Worm (Caenorhabditis elegans) whole organism, L4 larva: Measurements from ENCODE around the gene Y46B2A.3.

Experiments used
- F10B5.3 ChIP-seq: sonication (generic microtip); optimal IDR thresholded peaks from 2 replicates; lab custom pipeline; 2016; ENCODE audit warnings: mild to moderate bottlenecking, missing genetic modification characterization, missing compliant biosample characterization
- F37D6.2 ChIP-seq: sonication (generic microtip); optimal IDR thresholded peaks from 2 replicates; lab custom pipeline; 2016; ENCODE audit warnings: mild to moderate bottlenecking, missing genetic modification characterization, missing compliant biosample characterization
- F44E2.7 ChIP-seq: fragments of 200-800 bp; sonication (Bioruptor generic); IDR thresholded peaks from 2 replicates; pipeline ENCODE4 v2.1.2; 2022; ENCODE audit warnings: missing genetic modification characterization, missing compliant biosample characterization
- F49E8.2 ChIP-seq: sonication (generic microtip); optimal IDR thresholded peaks from 2 replicates; lab custom pipeline; 2016; ENCODE audit warnings: missing compliant biosample characterization, mild to moderate bottlenecking, missing genetic modification characterization, borderline replicate concordance
- R02D3.7 ChIP-seq: fragments of 150-350 bp; sonication (generic microtip); optimal IDR thresholded peaks from 3 replicates; lab custom pipeline; 2014; ENCODE audit warnings: missing biosample characterization, missing genetic modification characterization
- T20F7.1 ChIP-seq: fragments of 200-800 bp; sonication (Bioruptor generic); optimal IDR thresholded peaks from 2 replicates; lab custom pipeline; 2018; ENCODE audit warnings: mild to moderate bottlenecking, missing genetic modification characterization, missing compliant biosample characterization
- T26A8.4 ChIP-seq: fragments of 200-800 bp; sonication (Bioruptor generic); IDR thresholded peaks from 2 replicates; pipeline ENCODE4 v1.3.6; 2022; ENCODE audit warnings: missing genetic modification characterization, missing compliant biosample characterization
- Y48G9A.11 ChIP-seq: fragments of 200-800 bp; sonication (Bioruptor generic); IDR thresholded peaks from 2 replicates; pipeline ENCODE4 v1.3.6; 2022; ENCODE audit warnings: missing genetic modification reagents, missing genetic modification characterization, missing compliant biosample characterization
- Y75B8A.6 ChIP-seq: fragments of 200-800 bp; sonication (Bioruptor generic); IDR thresholded peaks from 2 replicates; pipeline ENCODE4 v1.3.6; 2022; ENCODE audit warnings: missing genetic modification reagents, missing genetic modification characterization, missing compliant biosample characterization
- ZK546.5 ChIP-seq, 2 experiments: sonication (generic microtip); optimal IDR thresholded peaks; 2 replicates each; lab custom pipeline; 2017; ENCODE audit warnings: missing biosample characterization in 2 of 2, missing genetic modification characterization in 2 of 2
- aha-1 ChIP-seq: fragments of 150-350 bp; peaks from one replicate; lab custom pipeline; 2014; ENCODE audit warnings: missing biosample characterization, missing genetic modification characterization
- aly-2 ChIP-seq: sonication (generic microtip); optimal IDR thresholded peaks from 2 replicates; lab custom pipeline; 2018; ENCODE audit warnings: missing biosample characterization, missing genetic modification characterization
- ama-1 ChIP-seq: fragments of 150-350 bp; optimal IDR thresholded peaks from 2 replicates; lab custom pipeline; 2014; ENCODE audit warnings: inconsistent platforms, mixed read lengths
- arid-1 ChIP-seq: fragments of 200-800 bp; sonication (Bioruptor generic); conservative IDR thresholded peaks from 2 replicates; pipeline ENCODE4 v1.3.6; 2022; ENCODE audit warnings: missing genetic modification reagents, missing genetic modification characterization, missing compliant biosample characterization
- ceh-62 ChIP-seq: sonication (generic microtip); optimal IDR thresholded peaks from 2 replicates; lab custom pipeline; 2017; ENCODE audit warnings: missing biosample characterization, missing genetic modification characterization
- ceh-82 ChIP-seq: sonication (generic microtip); optimal IDR thresholded peaks from 2 replicates; lab custom pipeline; 2017; ENCODE audit warnings: missing biosample characterization, missing genetic modification characterization
- cey-2 ChIP-seq: sonication (generic microtip); optimal IDR thresholded peaks from 3 replicates; lab custom pipeline; 2017; ENCODE audit warnings: missing genetic modification characterization, mild to moderate bottlenecking, missing compliant biosample characterization, antibody characterized with exemption, borderline replicate concordance; ENCODE audit not compliant: insufficient read depth
- ctbp-1 ChIP-seq: fragments of 200-800 bp; sonication (Bioruptor generic); IDR thresholded peaks from 2 replicates; pipeline ENCODE4 v1.3.6; 2022; ENCODE audit warnings: missing genetic modification reagents, missing genetic modification characterization, missing compliant biosample characterization
- daf-12 ChIP-seq: fragments of 150-350 bp; optimal IDR thresholded peaks from 2 replicates; lab custom pipeline; 2014; ENCODE audit warnings: missing biosample characterization, missing genetic modification reagents, missing genetic modification characterization
- daf-16 ChIP-seq, 3 experiments: sonication (generic microtip); optimal IDR thresholded peaks; 2 replicates each; lab custom pipeline; 2016 to 2017; ENCODE audit warnings: missing genetic modification characterization in 3 of 3, missing genetic modification reagents in 3 of 3, mild to moderate bottlenecking in 2 of 3, missing compliant biosample characterization in 2 of 3, missing biosample characterization in 1 of 3, moderate library complexity in 1 of 3
- daf-19 ChIP-seq: fragments of 200-800 bp; sonication (Bioruptor generic); conservative IDR thresholded peaks from 2 replicates; pipeline ENCODE4 v1.3.6; 2022; ENCODE audit warnings: missing genetic modification characterization, missing compliant biosample characterization
- dmd-6 ChIP-seq: fragments of 200-800 bp; sonication (Bioruptor generic); IDR thresholded peaks from 2 replicates; pipeline ENCODE4 v1.3.6; 2022; ENCODE audit warnings: missing genetic modification reagents, missing genetic modification characterization, missing compliant biosample characterization
- dpl-1 ChIP-seq: fragments of 150-350 bp; optimal IDR thresholded peaks from 2 replicates; lab custom pipeline; 2014; ENCODE audit warnings: missing biosample characterization, missing genetic modification reagents, missing genetic modification characterization
- duxl-1 ChIP-seq: sonication (generic microtip); optimal IDR thresholded peaks from 2 replicates; lab custom pipeline; 2016; ENCODE audit warnings: mild to moderate bottlenecking, missing genetic modification characterization, moderate library complexity, missing compliant biosample characterization; ENCODE audit not compliant: poor library complexity
- dve-1 ChIP-seq: sonication (generic microtip); optimal IDR thresholded peaks from 2 replicates; lab custom pipeline; 2017; ENCODE audit warnings: antibody characterized with exemption, mild to moderate bottlenecking, missing genetic modification characterization, missing compliant biosample characterization; ENCODE audit not compliant: insufficient read depth
- hlh-11 ChIP-seq: fragments of 200-800 bp; sonication (Bioruptor generic); optimal IDR thresholded peaks from 2 replicates; lab custom pipeline; 2018; ENCODE audit warnings: mild to moderate bottlenecking, missing genetic modification characterization, missing compliant biosample characterization
- hlh-30 ChIP-seq: sonication (generic microtip); optimal IDR thresholded peaks from 2 replicates; lab custom pipeline; 2017; ENCODE audit warnings: antibody characterized with exemption, mild to moderate bottlenecking, missing genetic modification characterization, missing compliant biosample characterization; ENCODE audit not compliant: insufficient read depth
- lin-1 ChIP-seq: fragments of 200-800 bp; sonication (Bioruptor generic); IDR thresholded peaks from 2 replicates; pipeline ENCODE4 v1.3.6; 2022; ENCODE audit warnings: missing genetic modification reagents, missing genetic modification characterization, missing compliant biosample characterization
- lin-29 ChIP-seq: fragments of 200-800 bp; sonication (Bioruptor generic); IDR thresholded peaks from 2 replicates; pipeline ENCODE4 v1.3.6; 2022; ENCODE audit warnings: missing genetic modification reagents, missing genetic modification characterization, missing compliant biosample characterization
- lsy-2 ChIP-seq, 2 experiments: fragments of 150-350 bp in 1 of 2; sonication (generic microtip) in 1 of 2; optimal IDR thresholded peaks; 2 replicates each; lab custom pipeline; 2014 to 2017; ENCODE audit warnings: missing biosample characterization in 2 of 2, missing genetic modification characterization in 2 of 2
- madf-5 ChIP-seq, 2 experiments: fragments of 200-800 bp; sonication (Bioruptor generic); IDR thresholded peaks; 2 replicates each; pipeline ENCODE4 v1.3.6; 2022; ENCODE audit warnings: missing compliant biosample characterization in 2 of 2, missing genetic modification characterization in 2 of 2
- mdl-1 ChIP-seq, 2 experiments: fragments of 150-350 bp in 1 of 2; sonication (generic microtip) in 1 of 2; optimal IDR thresholded peaks; 2 replicates each; lab custom pipeline; 2014 to 2017; ENCODE audit warnings: missing biosample characterization in 2 of 2, missing genetic modification characterization in 2 of 2
- mep-1 ChIP-seq: fragments of 150-350 bp; sonication (generic microtip); optimal IDR thresholded peaks from 3 replicates; lab custom pipeline; 2014; ENCODE audit warnings: missing biosample characterization, missing genetic modification characterization
- mes-2 ChIP-seq: sonication (generic microtip); optimal IDR thresholded peaks from 2 replicates; lab custom pipeline; 2016; ENCODE audit warnings: missing genotype, mild to moderate bottlenecking, missing genetic modification characterization, missing compliant biosample characterization; ENCODE audit not compliant: poor library complexity, severe bottlenecking
- nhr-10 ChIP-seq: fragments of 150-350 bp; optimal IDR thresholded peaks from 2 replicates; lab custom pipeline; 2014; ENCODE audit warnings: missing biosample characterization, missing genetic modification characterization
- nhr-102 ChIP-seq: sonication (generic microtip); optimal IDR thresholded peaks from 2 replicates; lab custom pipeline; 2016; ENCODE audit warnings: mild to moderate bottlenecking, missing genetic modification characterization, moderate library complexity, missing compliant biosample characterization
- nhr-11 ChIP-seq: fragments of 150-350 bp; optimal IDR thresholded peaks from 2 replicates; lab custom pipeline; 2014; ENCODE audit warnings: missing biosample characterization, missing genetic modification characterization
- nhr-237 ChIP-seq: sonication (generic microtip); optimal IDR thresholded peaks from 2 replicates; lab custom pipeline; 2017; ENCODE audit warnings: missing biosample characterization, missing genetic modification characterization
- nhr-25 ChIP-seq: sonication (generic microtip); optimal IDR thresholded peaks from 2 replicates; lab custom pipeline; 2017; ENCODE audit warnings: missing genetic modification characterization, mild to moderate bottlenecking, missing compliant biosample characterization, antibody characterized with exemption, moderate library complexity, borderline replicate concordance; ENCODE audit not compliant: insufficient read depth
- nhr-42 ChIP-seq: fragments of 200-800 bp; sonication (Bioruptor generic); IDR thresholded peaks from 2 replicates; pipeline ENCODE4 v1.3.6; 2022; ENCODE audit warnings: missing genetic modification characterization, missing compliant biosample characterization
- nhr-48 ChIP-seq: sonication (generic microtip); optimal IDR thresholded peaks from 2 replicates; lab custom pipeline; 2016; ENCODE audit warnings: mild to moderate bottlenecking, missing genetic modification characterization, missing compliant biosample characterization
- php-3 ChIP-seq: fragments of 200-800 bp; sonication (Bioruptor generic); IDR thresholded peaks from 2 replicates; pipeline ENCODE4 v1.3.6; 2022; ENCODE audit warnings: missing genetic modification reagents, missing genetic modification characterization, missing compliant biosample characterization
- saeg-2 ChIP-seq: fragments of 200-800 bp; sonication (Bioruptor generic); IDR thresholded peaks from 2 replicates; pipeline ENCODE4 v1.3.6; 2022; ENCODE audit warnings: missing genetic modification reagents, missing genetic modification characterization, missing compliant biosample characterization
- sdz-12 ChIP-seq: fragments of 200-800 bp; sonication (Bioruptor generic); optimal IDR thresholded peaks from 2 replicates; lab custom pipeline; 2018; ENCODE audit warnings: mild to moderate bottlenecking, missing genetic modification characterization, missing compliant biosample characterization
- set-16 ChIP-seq: fragments of 200-800 bp; sonication (Bioruptor generic); IDR thresholded peaks from 2 replicates; pipeline ENCODE4 v1.3.6; 2022; ENCODE audit warnings: missing genetic modification reagents, missing genetic modification characterization, missing compliant biosample characterization
- snpc-4 ChIP-seq: fragments of 150-350 bp; optimal IDR thresholded peaks from 2 replicates; lab custom pipeline; 2014; ENCODE audit warnings: missing biosample characterization, missing genetic modification characterization
- spr-3 ChIP-seq: fragments of 200-800 bp; sonication (Bioruptor generic); optimal IDR thresholded peaks from 2 replicates; lab custom pipeline; 2018; ENCODE audit warnings: mild to moderate bottlenecking, missing genetic modification characterization, missing compliant biosample characterization
- tag-97 ChIP-seq: fragments of 200-800 bp; sonication (Bioruptor generic); IDR thresholded peaks from 2 replicates; pipeline ENCODE4 v1.3.6; 2022; ENCODE audit warnings: missing genetic modification characterization, missing compliant biosample characterization
- zfp-3 ChIP-seq: fragments of 200-800 bp; sonication (Bioruptor generic); conservative IDR thresholded peaks from 2 replicates; pipeline ENCODE4 v1.3.6; 2022; ENCODE audit warnings: missing genetic modification reagents, missing genetic modification characterization, missing compliant biosample characterization
- zip-11 ChIP-seq: fragments of 200-800 bp; sonication (Bioruptor generic); IDR thresholded peaks from 2 replicates; pipeline ENCODE4 v1.3.6; 2022; ENCODE audit warnings: missing genetic modification characterization, missing compliant biosample characterization

Gene Y46B2A.3

DNA sequence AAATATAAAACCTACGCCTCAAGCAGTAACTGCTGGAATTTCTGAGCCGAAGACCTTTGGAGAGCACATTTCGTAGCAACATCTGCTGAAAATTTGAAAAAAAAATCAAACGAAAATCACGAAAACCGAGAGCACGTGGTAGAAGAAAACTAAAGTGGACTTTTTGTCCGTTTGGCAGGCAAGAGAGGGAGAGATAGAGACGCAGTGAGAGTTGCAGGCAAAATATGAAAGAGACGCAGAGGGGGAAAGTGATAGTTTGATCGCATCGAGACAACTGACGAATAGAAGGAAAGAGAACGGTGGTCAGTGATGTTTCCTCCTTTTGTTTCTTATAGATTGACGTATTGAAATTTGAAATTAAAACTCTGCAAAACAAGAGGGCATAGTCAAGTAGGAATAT is 18.2 kb downstream of the Y46B2A.3 start, which contains the start of the genes acdh-9 and F28A10.13:
TSS of gene acdh-9 (minus strand) at position 85 of the 400 bp plus-strand sequence.
TSS of gene F28A10.13 (plus strand) at position 294 of the 400 bp plus-strand sequence.
- TF ChIP-seq F10B5.3 (tag; lab: Kevin White, UChicago) (no peak), saeg-2 (GFP tag; lab: Robert Waterston, UW) (no peak), ctbp-1 (GFP tag; lab: Robert Waterston, UW) (no peak), aha-1 (peak; percentile 98), mes-2 (peak; percentile 54), duxl-1 (tag; lab: Kevin White, UChicago) (peak; percentile 46), T26A8.4 (GFP tag; lab: Robert Waterston, UW) (no peak; the same call in 1 of the 2 replicates), aly-2 (no peak), zfp-3 (GFP tag; lab: Robert Waterston, UW) (no peak), hlh-30 (tag; lab: Kevin White, UChicago) (peak; percentile 86), dpl-1 (GFP tag; lab: Kevin White, UChicago) (peak; percentile 2), ZK546.5 (tag; optimal IDR thresholded peaks at IDR 0.05; lab: Kevin White, UChicago) (no peak), daf-19 (no peak), lin-29 (GFP tag; lab: Robert Waterston, UW) (no peak), set-16 (GFP tag; lab: Robert Waterston, UW) (no peak), arid-1 (GFP tag; lab: Robert Waterston, UW) (no peak), Y75B8A.6 (GFP tag; lab: Robert Waterston, UW) (no peak), zip-11 (GFP tag; lab: Robert Waterston, UW) (no peak), php-3 (GFP tag; lab: Robert Waterston, UW) (0 out of 2 replicates have a peak, but pooled peaks have one; percentile 18), nhr-11 (peak; percentile 51), nhr-10 (peak; percentile 85), ama-1 (lab: Kevin White, UChicago) (peak; percentile 46), ceh-82 (no peak), daf-12 (tag; lab: Kevin White, UChicago) (no peak), tag-97 (GFP tag; lab: Robert Waterston, UW) (no peak), nhr-102 (no peak), F49E8.2 (tag; lab: Kevin White, UChicago) (no peak), nhr-48 (tag; lab: Kevin White, UChicago) (no peak), daf-16 (GFP tag; optimal IDR thresholded peaks at IDR 0.05; lab: Kevin White, UChicago) (no peak), daf-16 (tag; optimal IDR thresholded peaks at IDR 0.05; lab: Kevin White, UChicago) (peak; percentile 73), madf-5 (GFP tag; IDR thresholded peaks at IDR 0.05; lab: Robert Waterston, UW) (no peak), Y48G9A.11 (GFP tag; lab: Robert Waterston, UW) (no peak), dve-1 (tag; lab: Kevin White, UChicago) (peak; percentile 88), F37D6.2 (tag; lab: Kevin White, UChicago) (no peak), mdl-1 (tag; optimal IDR thresholded peaks at IDR 0.05; lab: Kevin White, UChicago) (peak; percentile 79 to 96), R02D3.7 (no peak), lin-1 (GFP tag; lab: Robert Waterston, UW) (no peak), cey-2 (no peak), lsy-2 (tag; optimal IDR thresholded peaks at IDR 0.05; lab: Kevin White, UChicago) (peak in 1 of 2 experiments; percentile 58), dmd-6 (GFP tag; lab: Robert Waterston, UW) (peak; percentile 83), T20F7.1 (GFP tag; lab: Kevin White, UChicago) (peak; percentile 62), nhr-25 (tag; lab: Kevin White, UChicago) (no peak), mep-1 (peak; percentile 84), snpc-4 (tag; lab: Kevin White, UChicago) (no peak), hlh-11 (tag; lab: Kevin White, UChicago) (peak; percentile 89), sdz-12 (GFP tag; lab: Kevin White, UChicago) (no peak), spr-3 (GFP tag; lab: Kevin White, UChicago) (no peak), F44E2.7 (GFP tag; lab: Robert Waterston, UW) (no peak), nhr-237 (tag; lab: Kevin White, UChicago) (no peak), ceh-62 (tag; lab: Kevin White, UChicago) (no peak), nhr-42 (no peak)
